Fruit fly (Drosophila melanogaster) whole organism, embryonic: ENCODE data around the gene eas.

ENCODE experiments used
- Ada2b ChIP-seq: fragments of 200-800 bp; sonication (Bioruptor generic); IDR thresholded peaks from 2 replicates; pipeline ENCODE4 v1.3.6; 2022; ENCODE audit warnings: missing biosample characterization, missing genetic modification characterization
- CG10147 ChIP-seq: fragments of 200-800 bp; sonication (Bioruptor generic); optimal IDR thresholded peaks from 2 replicates; lab custom pipeline; 2019; ENCODE audit warnings: missing biosample characterization, mild to moderate bottlenecking, missing genetic modification characterization, moderate library complexity
- CG10209 ChIP-seq: fragments of 200-800 bp; sonication (Bioruptor generic); optimal IDR thresholded peaks from 3 replicates; lab custom pipeline; 2017; ENCODE audit warnings: missing biosample characterization, mild to moderate bottlenecking, missing genetic modification characterization, missing genetic modification reagents
- CG10274 ChIP-seq: fragments of 200-800 bp; sonication (Bioruptor generic); optimal IDR thresholded peaks from 3 replicates; lab custom pipeline; 2017; ENCODE audit warnings: missing biosample characterization, mild to moderate bottlenecking, missing genetic modification characterization
- CG10366 ChIP-seq: fragments of 200-800 bp; sonication (Bioruptor generic); IDR thresholded peaks from 2 replicates; pipeline ENCODE4 v1.3.6; 2022; ENCODE audit warnings: missing biosample characterization, missing genetic modification characterization
- CG12104 ChIP-seq: fragments of 200-800 bp; sonication (Bioruptor generic); optimal IDR thresholded peaks from 3 replicates; lab custom pipeline; 2016; ENCODE audit warnings: missing biosample characterization, missing genetic modification characterization
- CG13775 ChIP-seq: fragments of 200-800 bp; sonication (Bioruptor generic); optimal IDR thresholded peaks from 3 replicates; lab custom pipeline; 2017; ENCODE audit warnings: missing biosample characterization, mild to moderate bottlenecking, missing genetic modification characterization
- CG14667 ChIP-seq: fragments of 200-800 bp; sonication (Bioruptor generic); IDR thresholded peaks from 2 replicates; pipeline ENCODE4 v1.3.6; 2022; ENCODE audit warnings: missing biosample characterization, missing genetic modification characterization
- CG18619 ChIP-seq: fragments of 200-800 bp; sonication (Bioruptor generic); optimal IDR thresholded peaks from 3 replicates; lab custom pipeline; 2017; ENCODE audit warnings: missing biosample characterization, mild to moderate bottlenecking, missing genetic modification characterization
- CG2129 ChIP-seq: fragments of 200-800 bp; sonication (Bioruptor generic); IDR thresholded peaks from 2 replicates; pipeline ENCODE4 v1.3.6; 2022; ENCODE audit warnings: missing biosample characterization, missing genetic modification characterization; ENCODE audit not compliant: partially characterized antibody
- CG2712 ChIP-seq: fragments of 200-800 bp; optimal IDR thresholded peaks from 3 replicates; lab custom pipeline; 2019; ENCODE audit warnings: missing biosample characterization, mild to moderate bottlenecking, missing genetic modification characterization, moderate library complexity
- CG2875 ChIP-seq: fragments of 200-800 bp; sonication (Bioruptor generic); optimal IDR thresholded peaks from 2 replicates; lab custom pipeline; 2017; ENCODE audit warnings: missing biosample characterization, mild to moderate bottlenecking, missing genetic modification characterization, missing genetic modification reagents
- CG30020 ChIP-seq: fragments of 200-800 bp; optimal IDR thresholded peaks from 2 replicates; lab custom pipeline; 2019; ENCODE audit warnings: missing biosample characterization, mild to moderate bottlenecking, missing genetic modification characterization, moderate library complexity
- CG30431 ChIP-seq: fragments of 200-800 bp; sonication (Bioruptor generic); optimal IDR thresholded peaks from 2 replicates; lab custom pipeline; 2017; ENCODE audit warnings: missing biosample characterization, missing genetic modification characterization
- CG31388 ChIP-seq: fragments of 200-800 bp; sonication (Bioruptor generic); optimal IDR thresholded peaks from 2 replicates; lab custom pipeline; 2016; ENCODE audit warnings: missing biosample characterization, missing genetic modification characterization
- CG32532 ChIP-seq: fragments of 200-800 bp; sonication (Bioruptor generic); IDR thresholded peaks from 2 replicates; pipeline ENCODE4 v1.3.6; 2022; ENCODE audit warnings: missing biosample characterization, missing genetic modification characterization
- CG8089 ChIP-seq: fragments of 200-800 bp; sonication (Bioruptor generic); optimal IDR thresholded peaks from 3 replicates; lab custom pipeline; 2016; ENCODE audit warnings: missing biosample characterization, missing genetic modification characterization
- CG9932 ChIP-seq: fragments of 200-800 bp; sonication (Bioruptor generic); IDR thresholded peaks from 2 replicates; pipeline ENCODE4 v1.3.6; 2022; ENCODE audit warnings: missing biosample characterization, missing genetic modification characterization
- Dp ChIP-seq: fragments of 200-800 bp; sonication (Bioruptor generic); optimal IDR thresholded peaks from 2 replicates; lab custom pipeline; 2018; ENCODE audit warnings: missing biosample characterization, mild to moderate bottlenecking, missing genetic modification characterization, moderate library complexity
- Ets65A ChIP-seq: fragments of 200-800 bp; sonication (Bioruptor generic); peaks from one replicate; lab custom pipeline; 2016; ENCODE audit warnings: missing biosample characterization, missing genetic modification characterization
- HLH54F ChIP-seq: fragments of 200-800 bp; sonication (Bioruptor generic); optimal IDR thresholded peaks from 3 replicates; lab custom pipeline; 2016; ENCODE audit warnings: missing biosample characterization, missing genetic modification characterization
- Hey ChIP-seq: fragments of 200-800 bp; sonication (Bioruptor generic); optimal IDR thresholded peaks from 3 replicates; lab custom pipeline; 2018; ENCODE audit warnings: missing biosample characterization, mild to moderate bottlenecking, missing genetic modification characterization
- NC2α ChIP-seq: fragments of 200-800 bp; sonication (Bioruptor generic); optimal IDR thresholded peaks from 2 replicates; lab custom pipeline; 2016; ENCODE audit warnings: missing biosample characterization, missing genetic modification characterization
- Nf-YA ChIP-seq: fragments of 200-800 bp; sonication (Bioruptor generic); IDR thresholded peaks from 2 replicates; pipeline ENCODE4 v1.3.6; 2022; ENCODE audit warnings: missing biosample characterization, missing genetic modification characterization
- Poxn ChIP-seq: fragments of 200-800 bp; sonication (Bioruptor generic); IDR thresholded peaks from 2 replicates; pipeline ENCODE4 v1.3.6; 2022; ENCODE audit warnings: missing biosample characterization, missing genetic modification characterization
- ab ChIP-seq: fragments of 200-800 bp; sonication (Bioruptor generic); optimal IDR thresholded peaks from 2 replicates; lab custom pipeline; 2016; ENCODE audit warnings: missing biosample characterization, missing genetic modification characterization
- az2 ChIP-seq: fragments of 200-800 bp; sonication (Bioruptor generic); optimal IDR thresholded peaks from 3 replicates; lab custom pipeline; 2016; ENCODE audit warnings: missing biosample characterization, missing genetic modification characterization
- bsh ChIP-seq, 2 experiments: fragments of 200-800 bp; sonication (Bioruptor generic); optimal IDR thresholded peaks; 2 replicates each; lab custom pipeline; 2017 to 2018; ENCODE audit warnings: mild to moderate bottlenecking in 2 of 2, missing biosample characterization in 2 of 2, missing genetic modification characterization in 2 of 2, moderate library complexity in 1 of 2
- chif ChIP-seq, 2 experiments: fragments of 200-800 bp; sonication (Bioruptor generic); optimal IDR thresholded peaks; 3 replicates each; lab custom pipeline; 2016; ENCODE audit warnings: missing biosample characterization in 2 of 2, missing genetic modification characterization in 2 of 2
- corto ChIP-seq: fragments of 200-800 bp; sonication (Bioruptor generic); optimal IDR thresholded peaks from 2 replicates; lab custom pipeline; 2016; ENCODE audit warnings: missing biosample characterization, mild to moderate bottlenecking, missing genetic modification characterization, moderate library complexity
- cwo ChIP-seq: fragments of 200-800 bp; sonication (Bioruptor generic); optimal IDR thresholded peaks from 3 replicates; lab custom pipeline; 2017; ENCODE audit warnings: missing biosample characterization, missing genetic modification characterization, mild to moderate bottlenecking, moderate library complexity, missing genetic modification reagents
- dan ChIP-seq: fragments of 200-800 bp; sonication (Bioruptor generic); IDR thresholded peaks from 2 replicates; pipeline ENCODE4 v1.3.6; 2022; ENCODE audit warnings: missing biosample characterization, missing genetic modification characterization
- fd102C ChIP-seq: fragments of 200-800 bp; sonication (Bioruptor generic); optimal IDR thresholded peaks from 2 replicates; lab custom pipeline; 2018; ENCODE audit warnings: missing biosample characterization, mild to moderate bottlenecking, missing genetic modification characterization, moderate library complexity
- ftz-f1 ChIP-seq: fragments of 200-800 bp; sonication (Bioruptor generic); optimal IDR thresholded peaks from 2 replicates; lab custom pipeline; 2016; ENCODE audit warnings: missing biosample characterization, missing genetic modification characterization
- gcm ChIP-seq: fragments of 200-800 bp; sonication (Bioruptor generic); optimal IDR thresholded peaks from 2 replicates; lab custom pipeline; 2019; ENCODE audit warnings: missing biosample characterization, mild to moderate bottlenecking, missing genetic modification characterization, moderate library complexity
- gem ChIP-seq: fragments of 200-800 bp; sonication (Bioruptor generic); optimal IDR thresholded peaks from 2 replicates; lab custom pipeline; 2019; ENCODE audit warnings: missing biosample characterization, mild to moderate bottlenecking, missing genetic modification characterization, moderate library complexity
- insv ChIP-seq, 2 experiments: fragments of 200-800 bp; sonication (Bioruptor generic); optimal IDR thresholded peaks; 3 replicates each; lab custom pipeline; 2016 to 2018; ENCODE audit warnings: missing biosample characterization in 2 of 2, missing genetic modification characterization in 2 of 2
- luna ChIP-seq: fragments of 200-800 bp; sonication (Bioruptor generic); optimal IDR thresholded peaks from 2 replicates; lab custom pipeline; 2016; ENCODE audit warnings: missing biosample characterization, missing genetic modification characterization
- onecut ChIP-seq: fragments of 200-800 bp; sonication (Bioruptor generic); IDR thresholded peaks from 2 replicates; pipeline ENCODE4 v1.3.6; 2022; ENCODE audit warnings: missing biosample characterization, missing genetic modification characterization
- pum ChIP-seq: fragments of 200-800 bp; sonication (Bioruptor generic); optimal IDR thresholded peaks from 2 replicates; lab custom pipeline; 2016; ENCODE audit warnings: missing biosample characterization, missing genetic modification characterization
- sc ChIP-seq, 3 experiments: fragments of >200 bp in 2 of 3; fragments of 200-800 bp in 1 of 3; sonication (Bioruptor generic) in 1 of 3; optimal IDR thresholded peaks; 2 replicates in 2 of 3; 3 replicates in 1 of 3; lab custom pipeline; 2017; ENCODE audit warnings: mild to moderate bottlenecking in 1 of 3, missing biosample characterization in 1 of 3, missing genetic modification characterization in 1 of 3, missing genetic modification reagents in 1 of 3
- shn ChIP-seq: fragments of 200-800 bp; sonication (Bioruptor generic); optimal IDR thresholded peaks from 3 replicates; lab custom pipeline; 2016; ENCODE audit warnings: missing biosample characterization, missing genetic modification characterization
- sisA ChIP-seq: fragments of 200-800 bp; sonication (Bioruptor generic); IDR thresholded peaks from 2 replicates; pipeline ENCODE4 v1.3.6; 2022; ENCODE audit warnings: missing biosample characterization, missing genetic modification characterization
- slou ChIP-seq: fragments of 200-800 bp; sonication (Bioruptor generic); optimal IDR thresholded peaks from 3 replicates; lab custom pipeline; 2016; ENCODE audit warnings: missing biosample characterization, missing genetic modification characterization
- sr ChIP-seq: fragments of 200-800 bp; sonication (Bioruptor generic); IDR thresholded peaks from 3 replicates; pipeline ENCODE4 v1.3.6; 2022; ENCODE audit warnings: missing biosample characterization, missing genetic modification characterization
- ssp ChIP-seq: fragments of 200-800 bp; sonication (Bioruptor generic); IDR thresholded peaks from 2 replicates; pipeline ENCODE4 v1.3.6; 2022; ENCODE audit warnings: missing biosample characterization, missing genetic modification characterization
- tap ChIP-seq: fragments of 200-800 bp; optimal IDR thresholded peaks from 3 replicates; lab custom pipeline; 2019; ENCODE audit warnings: missing biosample characterization, mild to moderate bottlenecking, missing genetic modification characterization, moderate library complexity
- toy ChIP-seq: fragments of 200-800 bp; sonication (Bioruptor generic); IDR thresholded peaks from 2 replicates; pipeline ENCODE4 v1.3.6; 2022; ENCODE audit warnings: missing biosample characterization, missing genetic modification characterization
- wor ChIP-seq: fragments of 200-800 bp; sonication (Bioruptor generic); IDR thresholded peaks from 2 replicates; pipeline ENCODE4 v1.3.6; 2022; ENCODE audit warnings: missing biosample characterization, missing genetic modification characterization
- yki ChIP-seq: fragments of >200 bp; optimal IDR thresholded peaks from 3 replicates; lab custom pipeline; 2018
- zfh1 ChIP-seq: fragments of 200-800 bp; sonication (Bioruptor generic); IDR thresholded peaks from 3 replicates; pipeline ENCODE4 v1.3.6; 2022; ENCODE audit warnings: missing biosample characterization, missing genetic modification characterization

eas gene

dm6 chrX:16263415-16263814, 14.7 kb upstream of the eas start (continued):
- TF ChIP-seq sc (optimal IDR thresholded peaks at IDR 0.05; lab: Kevin White, UChicago) (no peak), sc (GFP tag; optimal IDR thresholded peaks at IDR 0.05; lab: Kevin White, UChicago) (peak; percentile 56), dan (GFP tag; lab: Robert Waterston, UW) (0 out of 2 replicates have a peak, but pooled peaks have one; percentile 39), CG30431 (GFP tag; lab: Kevin White, UChicago) (peak; percentile 72), Nf-YA (peak; percentile 71; the same call in 1 of the 2 replicates), cwo (peak; percentile 71), CG8089 (GFP tag; lab: Kevin White, UChicago) (peak; percentile 45), toy (GFP tag; lab: Robert Waterston, UW) (no peak), gcm (peak; percentile 63), NC2α (GFP tag; lab: Kevin White, UChicago) (no peak), gem (tag; lab: Kevin White, UChicago) (peak; percentile 86), CG18619 (GFP tag; lab: Kevin White, UChicago) (peak; percentile 60), CG12104 (GFP tag; lab: Kevin White, UChicago) (peak; percentile 36), CG2129 (GFP tag; lab: Robert Waterston, UW) (no peak), Ets65A (GFP tag; lab: Kevin White, UChicago) (peak; percentile 96), luna (GFP tag; lab: Kevin White, UChicago) (peak; percentile 26), CG2712 (tag; lab: Kevin White, UChicago) (peak; percentile 86), pum (peak; percentile 59), yki (lab: Kevin White, UChicago) (no peak), CG10274 (GFP tag; lab: Kevin White, UChicago) (peak; percentile 31), fd102C (GFP tag; lab: Kevin White, UChicago) (no peak), CG10147 (peak; percentile 74), Ada2b (GFP tag; lab: Robert Waterston, UW) (peak; percentile 85), ab (GFP tag; lab: Kevin White, UChicago) (no peak), CG13775 (GFP tag; lab: Kevin White, UChicago) (peak; percentile 68), CG30020 (tag; lab: Kevin White, UChicago) (peak; percentile 36), CG2875 (GFP tag; lab: Kevin White, UChicago) (peak; percentile 49), CG14667 (GFP tag; lab: Robert Waterston, UW) (peak; percentile 60), slou (peak; percentile 67), sr (GFP tag; lab: Robert Waterston, UW) (0 out of 3 replicates have a peak, but pooled peaks have one; percentile 28), zfh1 (GFP tag; lab: Robert Waterston, UW) (peak; percentile 85), ssp (peak; percentile 54), Poxn (no peak), CG10366 (GFP tag; lab: Robert Waterston, UW) (peak; percentile 76), corto (no peak), Hey (tag; lab: Kevin White, UChicago) (peak; percentile 6), chif (GFP tag; optimal IDR thresholded peaks at IDR 0.05; lab: Kevin White, UChicago) (peak; percentile 40 to 69), HLH54F (GFP tag; lab: Kevin White, UChicago) (peak; percentile 19), sisA (GFP tag; lab: Robert Waterston, UW) (peak; percentile 81), CG32532 (GFP tag; lab: Robert Waterston, UW) (peak; percentile 82), insv (GFP tag; optimal IDR thresholded peaks at IDR 0.05; lab: Kevin White, UChicago) (no peak), wor (GFP tag; lab: Robert Waterston, UW) (peak; percentile 70), bsh (GFP tag; optimal IDR thresholded peaks at IDR 0.05; lab: Kevin White, UChicago) (peak; percentile 12 to 89), onecut (GFP tag; lab: Robert Waterston, UW) (peak; percentile 79), shn (GFP tag; lab: Kevin White, UChicago) (no peak), CG10209 (GFP tag; lab: Kevin White, UChicago) (peak; percentile 72), ftz-f1 (GFP tag; lab: Kevin White, UChicago) (no peak), Dp (GFP tag; lab: Kevin White, UChicago) (no peak), tap (tag; lab: Kevin White, UChicago) (peak; percentile 79), CG31388 (peak; percentile 49), CG9932 (peak; percentile 65), az2 (GFP tag; lab: Kevin White, UChicago) (peak; percentile 73)
